Worm (Caenorhabditis elegans) whole organism, L4 larva: ENCODE results near the gene C15H11.13.
A peak's percentile ranks its signal among the peaks of the same experiment; 100 is the strongest.

Source experiments
- F10B5.3 ChIP-seq: sonication (generic microtip); optimal IDR thresholded peaks from 2 replicates; lab custom pipeline; 2016; ENCODE audit warnings: mild to moderate bottlenecking, missing genetic modification characterization, missing compliant biosample characterization
- T20F7.1 ChIP-seq: fragments of 200-800 bp; sonication (Bioruptor generic); optimal IDR thresholded peaks from 2 replicates; lab custom pipeline; 2018; ENCODE audit warnings: mild to moderate bottlenecking, missing genetic modification characterization, missing compliant biosample characterization
- ZK337.2 ChIP-seq: fragments of 200-800 bp; sonication (Bioruptor generic); IDR thresholded peaks from 2 replicates; pipeline ENCODE4 v1.3.6; 2022; ENCODE audit warnings: missing genetic modification reagents, missing genetic modification characterization, missing compliant biosample characterization
- ZK546.5 ChIP-seq, 2 experiments: sonication (generic microtip); optimal IDR thresholded peaks; 2 replicates each; lab custom pipeline; 2017; ENCODE audit warnings: missing biosample characterization in 2 of 2, missing genetic modification characterization in 2 of 2
- aha-1 ChIP-seq: fragments of 150-350 bp; peaks from one replicate; lab custom pipeline; 2014; ENCODE audit warnings: missing biosample characterization, missing genetic modification characterization
- aly-2 ChIP-seq: sonication (generic microtip); optimal IDR thresholded peaks from 2 replicates; lab custom pipeline; 2018; ENCODE audit warnings: missing biosample characterization, missing genetic modification characterization
- ceh-44 ChIP-seq: fragments of 200-800 bp; sonication (Bioruptor generic); IDR thresholded peaks from 2 replicates; pipeline ENCODE4 v1.3.6; 2022; ENCODE audit warnings: missing genetic modification reagents, missing genetic modification characterization, missing compliant biosample characterization
- ces-1 ChIP-seq: fragments of 150-350 bp; sonication (generic microtip); optimal IDR thresholded peaks from 4 replicates; lab custom pipeline; 2014; ENCODE audit warnings: missing biosample characterization, missing genetic modification reagents, missing genetic modification characterization
- ctbp-1 ChIP-seq: fragments of 200-800 bp; sonication (Bioruptor generic); IDR thresholded peaks from 2 replicates; pipeline ENCODE4 v1.3.6; 2022; ENCODE audit warnings: missing genetic modification reagents, missing genetic modification characterization, missing compliant biosample characterization
- daf-19 ChIP-seq: fragments of 200-800 bp; sonication (Bioruptor generic); conservative IDR thresholded peaks from 2 replicates; pipeline ENCODE4 v1.3.6; 2022; ENCODE audit warnings: missing genetic modification characterization, missing compliant biosample characterization
- dmd-6 ChIP-seq: fragments of 200-800 bp; sonication (Bioruptor generic); IDR thresholded peaks from 2 replicates; pipeline ENCODE4 v1.3.6; 2022; ENCODE audit warnings: missing genetic modification reagents, missing genetic modification characterization, missing compliant biosample characterization
- dmd-8 ChIP-seq: fragments of 200-800 bp; sonication (Bioruptor generic); IDR thresholded peaks from 2 replicates; pipeline ENCODE4 v1.3.6; 2022; ENCODE audit warnings: missing genetic modification characterization, missing compliant biosample characterization
- egl-43 ChIP-seq: fragments of 200-800 bp; sonication (Bioruptor generic); IDR thresholded peaks from 2 replicates; pipeline ENCODE4 v1.3.6; 2022; ENCODE audit warnings: missing genetic modification reagents, missing genetic modification characterization, missing compliant biosample characterization
- fkh-10 ChIP-seq: fragments of 150-350 bp; optimal IDR thresholded peaks from 2 replicates; lab custom pipeline; 2014; ENCODE audit warnings: missing biosample characterization, missing genetic modification reagents, missing genetic modification characterization
- gei-8 ChIP-seq: fragments of 200-800 bp; sonication (Bioruptor generic); optimal IDR thresholded peaks from 2 replicates; lab custom pipeline; 2018; ENCODE audit warnings: mild to moderate bottlenecking, missing genetic modification characterization, missing compliant biosample characterization
- hif-1 ChIP-seq, 2 experiments: sonication (generic microtip); optimal IDR thresholded peaks; 2 replicates each; lab custom pipeline; 2016 to 2017; ENCODE audit warnings: missing compliant biosample characterization in 2 of 2, missing genetic modification characterization in 2 of 2, missing genetic modification reagents in 2 of 2, missing genotype in 2 of 2, mild to moderate bottlenecking in 1 of 2
- hlh-11 ChIP-seq: fragments of 200-800 bp; sonication (Bioruptor generic); optimal IDR thresholded peaks from 2 replicates; lab custom pipeline; 2018; ENCODE audit warnings: mild to moderate bottlenecking, missing genetic modification characterization, missing compliant biosample characterization
- jun-1 ChIP-seq: fragments of 150-350 bp; optimal IDR thresholded peaks from 2 replicates; lab custom pipeline; 2014; ENCODE audit warnings: missing biosample characterization, missing genetic modification reagents, missing genetic modification characterization
- lim-7 ChIP-seq: fragments of 200-800 bp; sonication (Bioruptor generic); IDR thresholded peaks from 2 replicates; pipeline ENCODE4 v1.3.6; 2022; ENCODE audit warnings: missing genetic modification characterization, missing compliant biosample characterization
- lin-13 ChIP-seq: fragments of 150-350 bp; optimal IDR thresholded peaks from 2 replicates; lab custom pipeline; 2014; ENCODE audit warnings: missing biosample characterization, missing genetic modification reagents, missing genetic modification characterization
- lin-15B ChIP-seq: fragments of 150-350 bp; sonication (generic microtip); optimal IDR thresholded peaks from 3 replicates; lab custom pipeline; 2014; ENCODE audit warnings: missing biosample characterization, missing genetic modification characterization
- lin-38 ChIP-seq: fragments of 200-800 bp; sonication (Bioruptor generic); IDR thresholded peaks from 2 replicates; pipeline ENCODE4 v1.3.6; 2022; ENCODE audit warnings: missing genetic modification reagents, missing genetic modification characterization, missing compliant biosample characterization
- lir-3 ChIP-seq: sonication (generic microtip); optimal IDR thresholded peaks from 2 replicates; lab custom pipeline; 2016; ENCODE audit warnings: mild to moderate bottlenecking, missing genetic modification characterization, missing compliant biosample characterization
- madf-5 ChIP-seq, 2 experiments: fragments of 200-800 bp; sonication (Bioruptor generic); IDR thresholded peaks; 2 replicates each; pipeline ENCODE4 v1.3.6; 2022; ENCODE audit warnings: missing compliant biosample characterization in 2 of 2, missing genetic modification characterization in 2 of 2
- madf-9 ChIP-seq: fragments of 200-800 bp; sonication (Bioruptor generic); conservative IDR thresholded peaks from 2 replicates; pipeline ENCODE4 v1.3.6; 2022; ENCODE audit warnings: missing genetic modification reagents, missing genetic modification characterization, missing compliant biosample characterization
- mdl-1 ChIP-seq, 2 experiments: fragments of 150-350 bp in 1 of 2; sonication (generic microtip) in 1 of 2; optimal IDR thresholded peaks; 2 replicates each; lab custom pipeline; 2014 to 2017; ENCODE audit warnings: missing biosample characterization in 2 of 2, missing genetic modification characterization in 2 of 2
- mdt-29 ChIP-seq: fragments of 200-800 bp; sonication (Bioruptor generic); IDR thresholded peaks from 2 replicates; pipeline ENCODE4 v1.3.6; 2022; ENCODE audit warnings: missing genetic modification reagents, missing genetic modification characterization, missing compliant biosample characterization
- mep-1 ChIP-seq: fragments of 150-350 bp; sonication (generic microtip); optimal IDR thresholded peaks from 3 replicates; lab custom pipeline; 2014; ENCODE audit warnings: missing biosample characterization, missing genetic modification characterization
- mxl-2 ChIP-seq: fragments of 200-800 bp; sonication (Bioruptor generic); conservative IDR thresholded peaks from 2 replicates; pipeline ENCODE4 v1.3.6; 2022; ENCODE audit warnings: missing genetic modification reagents, missing genetic modification characterization, missing compliant biosample characterization
- mxl-3 ChIP-seq: fragments of 200-800 bp; sonication (Bioruptor generic); optimal IDR thresholded peaks from 2 replicates; lab custom pipeline; 2018; ENCODE audit warnings: mild to moderate bottlenecking, missing genetic modification characterization, missing compliant biosample characterization
- nhr-11 ChIP-seq: fragments of 150-350 bp; optimal IDR thresholded peaks from 2 replicates; lab custom pipeline; 2014; ENCODE audit warnings: missing biosample characterization, missing genetic modification characterization
- nhr-111 ChIP-seq: fragments of 200-800 bp; sonication (Bioruptor generic); optimal IDR thresholded peaks from 2 replicates; lab custom pipeline; 2018; ENCODE audit warnings: mild to moderate bottlenecking, missing genetic modification characterization, missing compliant biosample characterization
- nhr-237 ChIP-seq: sonication (generic microtip); optimal IDR thresholded peaks from 2 replicates; lab custom pipeline; 2017; ENCODE audit warnings: missing biosample characterization, missing genetic modification characterization
- nhr-25 ChIP-seq: sonication (generic microtip); optimal IDR thresholded peaks from 2 replicates; lab custom pipeline; 2017; ENCODE audit warnings: missing genetic modification characterization, mild to moderate bottlenecking, missing compliant biosample characterization, antibody characterized with exemption, moderate library complexity, borderline replicate concordance; ENCODE audit not compliant: insufficient read depth
- nhr-41 ChIP-seq: fragments of 200-800 bp; sonication (Bioruptor generic); IDR thresholded peaks from 2 replicates; pipeline ENCODE4 v1.3.6; 2022; ENCODE audit warnings: missing genetic modification reagents, missing genetic modification characterization, missing compliant biosample characterization
- nhr-6 ChIP-seq: fragments of 150-350 bp; optimal IDR thresholded peaks from 2 replicates; lab custom pipeline; 2014; ENCODE audit warnings: missing biosample characterization, missing genetic modification characterization
- nhr-77 ChIP-seq: fragments of 150-350 bp; optimal IDR thresholded peaks from 2 replicates; lab custom pipeline; 2014; ENCODE audit warnings: missing biosample characterization, missing genetic modification characterization
- saeg-2 ChIP-seq: fragments of 200-800 bp; sonication (Bioruptor generic); IDR thresholded peaks from 2 replicates; pipeline ENCODE4 v1.3.6; 2022; ENCODE audit warnings: missing genetic modification reagents, missing genetic modification characterization, missing compliant biosample characterization
- sdz-12 ChIP-seq: fragments of 200-800 bp; sonication (Bioruptor generic); optimal IDR thresholded peaks from 2 replicates; lab custom pipeline; 2018; ENCODE audit warnings: mild to moderate bottlenecking, missing genetic modification characterization, missing compliant biosample characterization
- skn-1 ChIP-seq: fragments of 150-350 bp; optimal IDR thresholded peaks from 2 replicates; lab custom pipeline; 2014; ENCODE audit warnings: missing biosample characterization, missing genetic modification characterization
- snpc-4 ChIP-seq: fragments of 150-350 bp; optimal IDR thresholded peaks from 2 replicates; lab custom pipeline; 2014; ENCODE audit warnings: missing biosample characterization, missing genetic modification characterization
- spr-1 ChIP-seq: sonication (generic microtip); optimal IDR thresholded peaks from 2 replicates; lab custom pipeline; 2016; ENCODE audit warnings: mild to moderate bottlenecking, missing genetic modification characterization, missing compliant biosample characterization
- spr-3 ChIP-seq: fragments of 200-800 bp; sonication (Bioruptor generic); optimal IDR thresholded peaks from 2 replicates; lab custom pipeline; 2018; ENCODE audit warnings: mild to moderate bottlenecking, missing genetic modification characterization, missing compliant biosample characterization
- unc-130 ChIP-seq: sonication (generic microtip); optimal IDR thresholded peaks from 2 replicates; lab custom pipeline; 2016; ENCODE audit warnings: missing genetic modification reagents, missing genetic modification characterization, missing compliant biosample characterization
- unc-62 ChIP-seq, 3 experiments: fragments of 150-350 bp in 1 of 3; sonication (generic microtip); optimal IDR thresholded peaks in 2 of 3; peaks in 1 of 3; 1 replicate in 1 of 3; 2 replicates in 2 of 3; lab custom pipeline; 2014 to 2017; ENCODE audit warnings: missing biosample characterization in 3 of 3, missing genetic modification characterization in 3 of 3, missing genetic modification reagents in 3 of 3, missing genotype in 1 of 3
- vab-7 ChIP-seq: fragments of 200-800 bp; sonication (Bioruptor generic); IDR thresholded peaks from 2 replicates; pipeline ENCODE4 v1.3.6; 2022; ENCODE audit warnings: missing genetic modification reagents, missing genetic modification characterization, missing compliant biosample characterization
- zag-1 ChIP-seq: fragments of 150-350 bp; optimal IDR thresholded peaks from 2 replicates; lab custom pipeline; 2014; ENCODE audit warnings: missing biosample characterization, missing genetic modification characterization
- zfp-3 ChIP-seq: fragments of 200-800 bp; sonication (Bioruptor generic); conservative IDR thresholded peaks from 2 replicates; pipeline ENCODE4 v1.3.6; 2022; ENCODE audit warnings: missing genetic modification reagents, missing genetic modification characterization, missing compliant biosample characterization
- ztf-7 ChIP-seq: fragments of 150-350 bp; optimal IDR thresholded peaks from 2 replicates; lab custom pipeline; 2014; ENCODE audit warnings: missing biosample characterization, missing genetic modification characterization

C15H11.13 gene

DNA sequence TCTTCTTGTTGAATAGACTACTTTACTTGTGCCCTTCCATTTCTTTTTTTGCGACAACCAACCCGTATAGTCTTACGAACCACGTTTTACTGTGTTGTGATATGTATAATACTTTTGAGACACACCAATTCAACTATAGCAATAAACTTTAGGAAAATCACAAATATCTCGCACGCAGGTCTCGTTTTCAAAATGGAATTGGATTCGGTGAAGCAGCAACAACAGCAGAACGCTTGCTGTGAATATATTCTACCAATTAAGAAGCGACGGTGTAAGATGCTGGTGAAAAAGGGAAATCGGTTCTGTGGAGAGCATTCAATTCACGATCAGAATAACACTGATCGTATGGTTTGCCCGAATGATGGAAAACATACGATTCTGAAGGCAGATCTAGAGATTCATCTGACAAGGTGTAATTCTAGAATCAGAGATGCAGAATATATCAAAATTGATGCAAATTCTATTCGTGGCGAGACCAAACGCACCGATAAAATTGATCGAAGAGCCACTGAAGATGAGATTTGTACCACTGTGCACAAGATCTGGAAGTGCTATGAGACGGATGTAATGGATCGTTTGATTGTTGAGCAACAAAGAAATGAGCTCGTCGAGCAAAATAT, 40.5 kb upstream of the C15H11.13 start, which contains the start of gene Y49A3A.3:
TSS of gene Y49A3A.3 (plus strand) at position 153 of the 620 bp plus-strand sequence.
- TF ChIP-seq skn-1, result no peak
- no peak for TF ChIP-seq unc-130 (GFP tag; lab: Kevin White, UChicago)
- TF ChIP-seq zag-1 (tag; lab: Kevin White, UChicago), result no peak
- TF ChIP-seq mdt-29 (GFP tag; lab: Robert Waterston, UW), result no peak; the same call in 1 of the 2 replicates
- TF ChIP-seq mxl-2 (GFP tag; lab: Robert Waterston, UW), result 0 out of 2 replicates have a peak, but pooled peaks have one; percentile 7
- no peak for TF ChIP-seq daf-19 (GFP tag; lab: Robert Waterston, UW)
- TF ChIP-seq hif-1 (tag; optimal IDR thresholded peaks at IDR 0.05; lab: Kevin White, UChicago), result no peak
- peak; percentile 69; the same call in 1 of the 2 replicates for TF ChIP-seq egl-43 (GFP tag; lab: Robert Waterston, UW)
- TF ChIP-seq zfp-3 (GFP tag; lab: Robert Waterston, UW), result peak; percentile 82; the same call in 1 of the 2 replicates
- TF ChIP-seq ZK546.5 (tag; optimal IDR thresholded peaks at IDR 0.05; lab: Kevin White, UChicago), result peak in 1 of 2 experiments; percentile 2
- peak; percentile 85 for TF ChIP-seq sdz-12 (GFP tag; lab: Kevin White, UChicago)
- peak; percentile 70 for TF ChIP-seq mep-1 (tag; lab: Kevin White, UChicago)
- 0 out of 4 replicates have a peak, but pooled peaks have one; percentile 3 to 18 for TF ChIP-seq madf-5 (GFP tag; IDR thresholded peaks at IDR 0.05; lab: Robert Waterston, UW)
- TF ChIP-seq nhr-77 (tag; lab: Kevin White, UChicago), result no peak
- TF ChIP-seq madf-9 (GFP tag; lab: Robert Waterston, UW), result peak; percentile 30; the same call in 1 of the 2 replicates
- TF ChIP-seq ZK337.2, result no peak
- TF ChIP-seq aly-2 (tag; lab: Kevin White, UChicago), result peak; percentile 83
- peak; percentile 60 for TF ChIP-seq T20F7.1 (GFP tag; lab: Kevin White, UChicago)
- TF ChIP-seq vab-7, result peak; percentile 49; the same call in 1 of the 2 replicates
- TF ChIP-seq nhr-25 (tag; lab: Kevin White, UChicago), result peak; percentile 59
- TF ChIP-seq fkh-10 (GFP tag; lab: Kevin White, UChicago), result no peak
- peak; percentile 7 for TF ChIP-seq lin-13 (GFP tag; lab: Kevin White, UChicago)
- peak; percentile 9 for TF ChIP-seq mxl-3 (GFP tag; lab: Kevin White, UChicago)
- TF ChIP-seq dmd-8 (GFP tag; lab: Robert Waterston, UW), result no peak
- peak; percentile 66 for TF ChIP-seq lin-38 (GFP tag; lab: Robert Waterston, UW)
- TF ChIP-seq nhr-11 (tag; lab: Kevin White, UChicago), result no peak
- TF ChIP-seq gei-8 (GFP tag; lab: Kevin White, UChicago), result no peak
- TF ChIP-seq unc-62 (GFP tag; optimal IDR thresholded peaks at IDR 0.05 in 1 of 2; lab: Kevin White, UChicago), result peak in 1 of 2 experiments; percentile 94
- TF ChIP-seq unc-62 (tag; optimal IDR thresholded peaks at IDR 0.05; lab: Kevin White, UChicago), result no peak
- no peak for TF ChIP-seq nhr-41
- peak; percentile 40; the same call in 1 of the 2 replicates for TF ChIP-seq ctbp-1
- TF ChIP-seq nhr-111 (GFP tag; lab: Kevin White, UChicago), result peak; percentile 28
- TF ChIP-seq spr-3 (GFP tag; lab: Kevin White, UChicago), result peak; percentile 67
- TF ChIP-seq hlh-11 (tag; lab: Kevin White, UChicago), result peak; percentile 55
- TF ChIP-seq nhr-237 (tag; lab: Kevin White, UChicago), result peak; percentile 58
- no peak for TF ChIP-seq lin-15B (tag; lab: Kevin White, UChicago)
- TF ChIP-seq lim-7, result no peak
- TF ChIP-seq dmd-6 (GFP tag; lab: Robert Waterston, UW), result peak; percentile 54
- no peak for TF ChIP-seq ztf-7 (tag; lab: Kevin White, UChicago)
- peak; percentile 56 for TF ChIP-seq nhr-6 (tag; lab: Kevin White, UChicago)
- TF ChIP-seq mdl-1 (tag; optimal IDR thresholded peaks at IDR 0.05; lab: Kevin White, UChicago), result no peak
- no peak for TF ChIP-seq ces-1 (GFP tag; lab: Kevin White, UChicago)
- no peak for TF ChIP-seq lir-3 (tag; lab: Kevin White, UChicago)
- no peak for TF ChIP-seq F10B5.3 (tag; lab: Kevin White, UChicago)
- TF ChIP-seq snpc-4 (tag; lab: Kevin White, UChicago), result no peak
- TF ChIP-seq ceh-44, result no peak
- no peak for TF ChIP-seq jun-1 (tag; lab: Kevin White, UChicago)
- peak; percentile 94 for TF ChIP-seq aha-1 (tag; lab: Kevin White, UChicago)
- TF ChIP-seq spr-1 (tag; lab: Kevin White, UChicago), result peak; percentile 65
- 0 out of 2 replicates have a peak, but pooled peaks have one; percentile 48 for TF ChIP-seq saeg-2
